Worm (Caenorhabditis elegans) whole organism, L3 larva: ENCODE data around the gene K03B8.8.

ENCODE experiments used
- R02D3.7 ChIP-seq: fragments of 150-350 bp; optimal IDR thresholded peaks from 2 replicates; lab custom pipeline; 2014; ENCODE audit warnings: missing biosample characterization, missing genetic modification characterization
- ZK546.5 ChIP-seq: sonication (generic microtip); optimal IDR thresholded peaks from 2 replicates; lab custom pipeline; 2017; ENCODE audit warnings: missing biosample characterization, missing genetic modification characterization
- ama-1 ChIP-seq: fragments of 150-350 bp; optimal IDR thresholded peaks from 2 replicates; lab custom pipeline; 2018
- ceh-16 ChIP-seq: sonication (generic microtip); optimal IDR thresholded peaks from 2 replicates; lab custom pipeline; 2017; ENCODE audit warnings: missing biosample characterization, missing genetic modification characterization
- ceh-28 ChIP-seq: fragments of 150-350 bp; optimal IDR thresholded peaks from 2 replicates; lab custom pipeline; 2014; ENCODE audit warnings: missing biosample characterization, missing genetic modification reagents, missing genetic modification characterization
- daf-12 ChIP-seq: fragments of 150-350 bp; optimal IDR thresholded peaks from 2 replicates; lab custom pipeline; 2014; ENCODE audit warnings: missing biosample characterization, missing genetic modification reagents, missing genetic modification characterization
- egl-27 ChIP-seq: sonication (generic microtip); optimal IDR thresholded peaks from 4 replicates; lab custom pipeline; 2017; ENCODE audit warnings: missing biosample characterization, missing genetic modification reagents, missing genetic modification characterization
- egl-5 ChIP-seq: fragments of 150-350 bp; optimal IDR thresholded peaks from 2 replicates; lab custom pipeline; 2017; ENCODE audit warnings: missing biosample characterization, missing genetic modification reagents, missing genetic modification characterization, inconsistent platforms
- elt-1 ChIP-seq: fragments of 150-350 bp; optimal IDR thresholded peaks from 2 replicates; lab custom pipeline; 2014; ENCODE audit warnings: missing biosample characterization, missing genetic modification characterization
- elt-2 ChIP-seq: sonication (generic microtip); optimal IDR thresholded peaks from 2 replicates; lab custom pipeline; 2016; ENCODE audit warnings: missing genetic modification reagents, mild to moderate bottlenecking, missing genetic modification characterization, missing compliant biosample characterization
- elt-3 ChIP-seq, 3 experiments: fragments of 150-350 bp in 1 of 3; sonication (generic microtip) in 2 of 3; optimal IDR thresholded peaks; 2 replicates in 2 of 3; 4 replicates in 1 of 3; lab custom pipeline; 2014 to 2017; ENCODE audit warnings: missing biosample characterization in 3 of 3, missing genetic modification characterization in 3 of 3
- eor-1 ChIP-seq, 2 experiments: fragments of 150-350 bp; optimal IDR thresholded peaks; 2 replicates each; lab custom pipeline; 2014 to 2018; ENCODE audit warnings: missing biosample characterization in 2 of 2, missing genetic modification characterization in 2 of 2
- fkh-2 ChIP-seq: fragments of 150-350 bp; optimal IDR thresholded peaks from 2 replicates; lab custom pipeline; 2014; ENCODE audit warnings: missing biosample characterization, missing genetic modification reagents, missing genetic modification characterization
- fos-1 ChIP-seq: fragments of 150-350 bp; optimal IDR thresholded peaks from 2 replicates; lab custom pipeline; 2014; ENCODE audit warnings: missing biosample characterization, missing genetic modification characterization
- hmg-11 ChIP-seq: sonication (generic microtip); optimal IDR thresholded peaks from 2 replicates; lab custom pipeline; 2016; ENCODE audit warnings: missing genetic modification characterization, missing compliant biosample characterization
- jun-1 ChIP-seq: fragments of 150-350 bp; optimal IDR thresholded peaks from 2 replicates; lab custom pipeline; 2014; ENCODE audit warnings: missing biosample characterization, missing genetic modification reagents, missing genetic modification characterization
- lin-15B ChIP-seq: fragments of 150-350 bp; optimal IDR thresholded peaks from 2 replicates; lab custom pipeline; 2014; ENCODE audit warnings: missing biosample characterization, missing genetic modification characterization
- lsy-12 ChIP-seq: sonication (generic microtip); optimal IDR thresholded peaks from 2 replicates; lab custom pipeline; 2016; ENCODE audit warnings: mild to moderate bottlenecking, missing genetic modification characterization, missing compliant biosample characterization
- mdl-1 ChIP-seq: fragments of 150-350 bp; optimal IDR thresholded peaks from 2 replicates; lab custom pipeline; 2014; ENCODE audit warnings: missing biosample characterization, missing genetic modification characterization
- mml-1 ChIP-seq: fragments of 150-350 bp; sonication (generic microtip); optimal IDR thresholded peaks from 3 replicates; lab custom pipeline; 2014; ENCODE audit warnings: missing biosample characterization, missing genetic modification characterization
- nfya-1 ChIP-seq: sonication (generic microtip); optimal IDR thresholded peaks from 2 replicates; lab custom pipeline; 2017; ENCODE audit warnings: missing genetic modification characterization, mild to moderate bottlenecking, missing compliant biosample characterization, antibody characterized with exemption, moderate library complexity; ENCODE audit not compliant: insufficient read depth
- nhr-11 ChIP-seq: fragments of 150-350 bp; optimal IDR thresholded peaks from 2 replicates; lab custom pipeline; 2014; ENCODE audit warnings: missing biosample characterization, missing genetic modification characterization
- nhr-12 ChIP-seq: fragments of 150-350 bp; optimal IDR thresholded peaks from 2 replicates; lab custom pipeline; 2014; ENCODE audit warnings: missing biosample characterization, missing genetic modification characterization
- nhr-23 ChIP-seq: fragments of 150-350 bp; optimal IDR thresholded peaks from 2 replicates; lab custom pipeline; 2014; ENCODE audit warnings: missing biosample characterization, missing genetic modification reagents, missing genetic modification characterization
- nhr-25 ChIP-seq: sonication (generic microtip); optimal IDR thresholded peaks from 2 replicates; lab custom pipeline; 2017; ENCODE audit warnings: missing biosample characterization, missing genetic modification characterization
- nhr-67 ChIP-seq: fragments of 150-350 bp; optimal IDR thresholded peaks from 2 replicates; lab custom pipeline; 2014; ENCODE audit warnings: missing biosample characterization, missing genetic modification characterization
- nhr-76 ChIP-seq: fragments of 150-350 bp; sonication (generic microtip); optimal IDR thresholded peaks from 5 replicates; lab custom pipeline; 2014; ENCODE audit warnings: missing biosample characterization, missing genetic modification characterization
- nhr-77 ChIP-seq: fragments of 150-350 bp; optimal IDR thresholded peaks from 2 replicates; lab custom pipeline; 2014; ENCODE audit warnings: missing biosample characterization, missing genetic modification characterization
- pha-4 ChIP-seq: fragments of 150-350 bp; optimal IDR thresholded peaks from 2 replicates; lab custom pipeline; 2014; ENCODE audit warnings: missing biosample characterization, missing genetic modification reagents, missing genetic modification characterization
- sea-2 ChIP-seq: fragments of 150-350 bp; sonication (generic microtip); optimal IDR thresholded peaks from 4 replicates; lab custom pipeline; 2014; ENCODE audit warnings: missing biosample characterization, missing genetic modification reagents, missing genetic modification characterization
- skn-1 ChIP-seq: fragments of 150-350 bp; optimal IDR thresholded peaks from 2 replicates; lab custom pipeline; 2014; ENCODE audit warnings: missing biosample characterization, missing genetic modification characterization
- tbx-2 ChIP-seq: sonication (generic microtip); optimal IDR thresholded peaks from 2 replicates; lab custom pipeline; 2016; ENCODE audit warnings: mild to moderate bottlenecking, missing genetic modification characterization, missing compliant biosample characterization
- unc-39 ChIP-seq: sonication (generic microtip); optimal IDR thresholded peaks from 4 replicates; lab custom pipeline; 2017; ENCODE audit warnings: missing biosample characterization, missing genetic modification characterization
- zag-1 ChIP-seq: fragments of 150-350 bp; optimal IDR thresholded peaks from 2 replicates; lab custom pipeline; 2014; ENCODE audit warnings: missing biosample characterization, missing genetic modification characterization
- ztf-11 ChIP-seq: fragments of 150-350 bp; optimal IDR thresholded peaks from 2 replicates; lab custom pipeline; 2014; ENCODE audit warnings: missing biosample characterization, missing genetic modification characterization
- ztf-4 ChIP-seq: fragments of 150-350 bp; optimal IDR thresholded peaks from 2 replicates; lab custom pipeline; 2014; ENCODE audit warnings: missing biosample characterization, missing genetic modification characterization

K03B8.8 gene

DNA sequence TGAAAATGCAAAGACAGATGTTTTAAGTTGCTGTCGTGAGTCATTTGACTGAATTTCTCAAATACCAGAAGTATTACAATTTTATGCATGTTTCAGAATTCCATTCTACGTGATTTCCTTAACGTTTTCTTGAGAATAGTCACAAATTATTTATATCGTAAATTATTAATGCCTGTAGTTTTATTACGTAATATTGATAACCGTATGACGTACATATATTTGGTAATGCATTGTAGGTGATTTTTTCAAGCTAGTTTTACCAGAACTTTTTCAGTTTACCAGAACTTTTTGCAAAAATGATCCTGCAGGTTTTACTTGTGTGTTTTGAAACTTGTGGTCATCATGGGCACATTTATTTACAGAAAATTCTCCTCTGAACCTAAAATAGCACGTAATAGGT lies 36.9 kb downstream of the K03B8.8 start:
- TF ChIP-seq elt-1 (tag; lab: Kevin White, UChicago) = no peak
- no peak for TF ChIP-seq elt-3 (tag; optimal IDR thresholded peaks at IDR 0.05; lab: Kevin White, UChicago)
- no peak for TF ChIP-seq nhr-11 (tag; lab: Kevin White, UChicago)
- no peak for TF ChIP-seq egl-5 (tag; lab: Kevin White, UChicago)
- TF ChIP-seq hmg-11 (tag; lab: Kevin White, UChicago) = no peak
- TF ChIP-seq zag-1 (tag; lab: Kevin White, UChicago) = no peak
- TF ChIP-seq nhr-12 (tag; lab: Kevin White, UChicago) = no peak
- no peak for TF ChIP-seq ztf-4 (tag; lab: Kevin White, UChicago)
- no peak for TF ChIP-seq R02D3.7
- no peak for TF ChIP-seq ZK546.5 (tag; lab: Kevin White, UChicago)
- no peak for TF ChIP-seq ceh-28 (tag; lab: Kevin White, UChicago)
- no peak for TF ChIP-seq nhr-76
- TF ChIP-seq ztf-11 (tag; lab: Kevin White, UChicago) = no peak
- no peak for TF ChIP-seq nfya-1
- no peak for TF ChIP-seq elt-2
- no peak for TF ChIP-seq egl-27 (tag; lab: Kevin White, UChicago)
- TF ChIP-seq, all 47 proteins: peak for 0

DNA sequence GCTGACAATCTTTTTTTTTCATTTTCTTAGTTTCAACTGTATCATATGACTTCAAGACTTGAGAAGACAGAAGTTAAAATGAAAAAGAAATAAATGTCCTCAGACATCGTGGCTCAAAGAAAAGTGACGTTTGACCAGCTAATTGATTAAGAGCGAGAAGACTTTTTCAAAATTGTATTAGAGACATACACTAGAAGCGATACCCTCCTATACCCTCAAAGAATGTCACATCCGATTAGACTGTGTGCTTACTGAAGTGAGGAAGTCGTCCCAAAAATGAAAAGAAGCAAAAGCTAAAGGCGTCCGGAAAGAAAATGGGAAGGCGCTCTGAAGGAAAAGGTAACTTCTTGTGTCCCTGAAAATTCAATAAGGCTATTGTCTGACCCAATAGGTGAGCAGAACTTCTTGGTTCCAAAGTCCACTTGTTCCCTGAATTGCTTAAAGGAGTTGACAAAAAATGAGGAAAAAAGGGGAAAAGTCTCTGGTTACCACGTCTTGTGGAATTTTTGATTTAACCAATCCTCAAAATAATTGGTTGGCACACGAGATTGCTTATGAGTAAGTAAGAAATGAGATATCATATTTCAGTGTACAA lies 38.4 kb downstream of the K03B8.8 start:
- no peak for TF ChIP-seq ceh-28 (tag; lab: Kevin White, UChicago)
- no peak for TF ChIP-seq nhr-11 (tag; lab: Kevin White, UChicago)
- no peak for TF ChIP-seq daf-12 (tag; lab: Kevin White, UChicago)
- TF ChIP-seq nhr-67 = no peak
- no peak for TF ChIP-seq ama-1 (lab: Kevin White, UChicago)
- TF ChIP-seq zag-1 (tag; lab: Kevin White, UChicago) = no peak
- no peak for TF ChIP-seq eor-1 (tag; optimal IDR thresholded peaks at IDR 0.05; lab: Kevin White, UChicago)
- TF ChIP-seq nhr-76 = no peak
- TF ChIP-seq fkh-2 = no peak
- no peak for TF ChIP-seq sea-2 (GFP tag; lab: Kevin White, UChicago)
- no peak for TF ChIP-seq egl-27 (tag; lab: Kevin White, UChicago)
- no peak for TF ChIP-seq nhr-23 (tag; lab: Kevin White, UChicago)
- no peak for TF ChIP-seq ceh-16 (tag; lab: Kevin White, UChicago)

DNA sequence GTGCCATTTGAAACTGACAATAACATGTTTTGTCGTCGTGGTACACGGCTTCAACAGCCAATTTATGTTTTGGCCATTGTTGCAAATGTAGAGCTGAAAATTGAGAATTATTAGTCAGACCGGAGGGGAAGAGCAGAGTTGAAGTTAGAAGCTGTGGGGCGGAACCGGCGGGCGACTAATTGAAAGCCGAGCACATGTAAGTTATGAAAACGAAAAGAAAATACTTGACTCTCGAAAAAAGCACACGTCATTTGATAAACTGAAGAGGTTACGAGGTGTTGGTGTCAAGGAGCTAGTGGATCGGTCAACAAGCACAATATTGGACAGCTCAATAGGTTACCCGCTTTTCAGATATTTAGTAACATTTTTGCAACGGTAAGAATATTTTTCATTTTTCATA lies 44.7 kb downstream of the K03B8.8 start, which contains the start of gene dop-5:
Gene dop-5, minus strand, starts transcription at position 101 of the 400 bp plus-strand sequence.
- TF ChIP-seq nhr-11 (tag; lab: Kevin White, UChicago) (no peak), hmg-11 (tag; lab: Kevin White, UChicago) (no peak), jun-1 (tag; lab: Kevin White, UChicago) (no peak), fkh-2 (no peak), fos-1 (tag; lab: Kevin White, UChicago) (no peak), unc-39 (tag; lab: Kevin White, UChicago) (no peak), ama-1 (lab: Kevin White, UChicago) (no peak), eor-1 (tag; optimal IDR thresholded peaks at IDR 0.05; lab: Kevin White, UChicago) (no peak), ceh-28 (tag; lab: Kevin White, UChicago) (no peak), skn-1 (tag; lab: Kevin White, UChicago) (no peak)

DNA sequence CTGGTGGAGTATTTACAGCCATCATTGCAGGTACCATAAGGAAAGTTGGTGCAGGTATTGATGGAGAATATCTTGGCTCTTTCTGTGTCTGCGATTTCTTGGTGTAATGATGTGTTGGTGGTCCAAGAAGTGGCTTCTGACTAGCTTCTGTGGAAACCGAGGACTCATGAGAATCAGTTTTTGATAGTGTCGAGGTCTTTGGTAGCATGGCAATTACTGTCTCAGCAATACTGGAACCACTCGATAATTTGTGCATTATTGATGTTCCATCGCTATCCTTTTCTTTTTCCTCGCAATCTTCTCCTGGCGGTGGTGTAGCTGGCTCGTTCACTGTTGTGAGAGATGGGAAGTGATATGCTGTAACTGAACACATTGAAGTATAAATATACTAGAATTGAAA lies 47.2 kb downstream of the K03B8.8 start:
- TF ChIP-seq fkh-2 (no peak), mdl-1 (tag; lab: Kevin White, UChicago) (no peak), lin-15B (no peak), elt-3 (tag; optimal IDR thresholded peaks at IDR 0.05; lab: Kevin White, UChicago) (no peak), ZK546.5 (tag; lab: Kevin White, UChicago) (no peak), fos-1 (tag; lab: Kevin White, UChicago) (no peak), tbx-2 (no peak), ztf-4 (tag; lab: Kevin White, UChicago) (no peak), nhr-23 (tag; lab: Kevin White, UChicago) (no peak), mml-1 (no peak), nfya-1 (no peak), ceh-16 (tag; lab: Kevin White, UChicago) (no peak), eor-1 (tag; optimal IDR thresholded peaks at IDR 0.05; lab: Kevin White, UChicago) (no peak), ama-1 (lab: Kevin White, UChicago) (no peak), nhr-25 (tag; lab: Kevin White, UChicago) (no peak), pha-4 (tag; lab: Kevin White, UChicago) (no peak), egl-27 (tag; lab: Kevin White, UChicago) (no peak), nhr-77 (tag; lab: Kevin White, UChicago) (no peak), lsy-12 (tag; lab: Kevin White, UChicago) (no peak), elt-1 (tag; lab: Kevin White, UChicago) (no peak)
